Worm (Caenorhabditis elegans) whole organism, L4/young adult: ENCODE measurements around the gene ndx-9.

ENCODE experiments used
- dao-5 ChIP-seq: sonication (generic microtip); optimal IDR thresholded peaks from 2 replicates; lab custom pipeline; 2016; ENCODE audit warnings: missing genotype, missing genetic modification characterization, moderate library complexity, missing compliant biosample characterization
- him-1 ChIP-seq: sonication (generic microtip); optimal IDR thresholded peaks from 2 replicates; lab custom pipeline; 2016; ENCODE audit warnings: missing genotype, missing genetic modification reagents, missing genetic modification characterization, missing compliant biosample characterization

DNA sequence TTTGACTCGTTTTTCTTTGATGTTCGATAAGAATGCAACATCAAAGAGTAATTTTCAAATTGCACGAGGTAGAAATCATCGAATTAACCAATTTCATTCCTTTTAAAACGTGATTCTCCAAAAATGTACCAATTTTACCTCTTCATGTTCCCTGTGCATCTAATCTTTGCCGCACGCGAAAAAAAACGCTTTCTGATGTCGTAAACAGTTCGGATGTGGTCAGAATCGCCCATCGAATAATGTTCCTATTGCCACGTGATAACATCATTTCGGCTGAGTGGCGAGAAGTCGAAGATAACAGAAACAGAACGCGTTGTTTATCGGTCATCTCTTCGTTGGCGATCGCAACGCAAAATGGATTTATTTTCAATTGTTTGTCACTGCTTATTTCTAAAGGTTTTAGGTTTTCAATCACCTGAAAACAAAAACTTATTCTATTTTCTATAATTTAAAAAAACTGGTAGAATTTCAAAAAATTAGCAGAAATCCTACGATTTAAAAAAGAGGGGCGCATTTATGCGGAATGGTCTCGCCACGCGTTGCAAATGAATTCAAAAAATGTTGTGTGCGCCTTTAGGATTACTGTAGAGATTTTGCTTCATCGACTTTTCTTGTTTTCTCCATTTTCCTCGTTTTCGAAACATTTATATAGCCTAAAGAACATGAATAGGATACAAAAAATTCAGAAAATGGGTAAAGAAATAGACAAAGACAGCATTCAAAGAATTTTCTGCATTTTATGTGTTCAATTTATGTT, 9.9 kb upstream of the ndx-9 start, which contains the start of gene mogs-1:
- TF ChIP-seq him-1 (tag; lab: Kevin White, UChicago) = no peak
- no peak for TF ChIP-seq dao-5 (tag; lab: Kevin White, UChicago)
